Worm (Caenorhabditis elegans) whole organism, L3 larva: Measurements from ENCODE around the gene C42C1.8.
A peak's percentile ranks its signal among the peaks of the same experiment; 100 is the strongest.

Experiments used
- R02D3.7 ChIP-seq: fragments of 150-350 bp; optimal IDR thresholded peaks from 2 replicates; lab custom pipeline; 2014; ENCODE audit warnings: missing biosample characterization, missing genetic modification characterization
- aly-2 ChIP-seq: fragments of 150-350 bp; optimal IDR thresholded peaks from 2 replicates; lab custom pipeline; 2014; ENCODE audit warnings: missing biosample characterization, missing genetic modification characterization
- ama-1 ChIP-seq: fragments of 150-350 bp; optimal IDR thresholded peaks from 2 replicates; lab custom pipeline; 2018
- ceh-16 ChIP-seq: sonication (generic microtip); optimal IDR thresholded peaks from 2 replicates; lab custom pipeline; 2017; ENCODE audit warnings: missing biosample characterization, missing genetic modification characterization
- ceh-28 ChIP-seq: fragments of 150-350 bp; optimal IDR thresholded peaks from 2 replicates; lab custom pipeline; 2014; ENCODE audit warnings: missing biosample characterization, missing genetic modification reagents, missing genetic modification characterization
- ceh-9 ChIP-seq: sonication (generic microtip); optimal IDR thresholded peaks from 2 replicates; lab custom pipeline; 2018; ENCODE audit warnings: missing biosample characterization, missing genetic modification characterization
- daf-12 ChIP-seq: fragments of 150-350 bp; optimal IDR thresholded peaks from 2 replicates; lab custom pipeline; 2014; ENCODE audit warnings: missing biosample characterization, missing genetic modification reagents, missing genetic modification characterization
- egl-27 ChIP-seq: sonication (generic microtip); optimal IDR thresholded peaks from 4 replicates; lab custom pipeline; 2017; ENCODE audit warnings: missing biosample characterization, missing genetic modification reagents, missing genetic modification characterization
- egl-5 ChIP-seq: fragments of 150-350 bp; optimal IDR thresholded peaks from 2 replicates; lab custom pipeline; 2017; ENCODE audit warnings: missing biosample characterization, missing genetic modification reagents, missing genetic modification characterization, inconsistent platforms
- elt-1 ChIP-seq: fragments of 150-350 bp; optimal IDR thresholded peaks from 2 replicates; lab custom pipeline; 2014; ENCODE audit warnings: missing biosample characterization, missing genetic modification characterization
- elt-2 ChIP-seq: sonication (generic microtip); optimal IDR thresholded peaks from 2 replicates; lab custom pipeline; 2016; ENCODE audit warnings: missing genetic modification reagents, mild to moderate bottlenecking, missing genetic modification characterization, missing compliant biosample characterization
- elt-3 ChIP-seq, 3 experiments: fragments of 150-350 bp in 1 of 3; sonication (generic microtip) in 2 of 3; optimal IDR thresholded peaks; 2 replicates in 2 of 3; 4 replicates in 1 of 3; lab custom pipeline; 2014 to 2017; ENCODE audit warnings: missing biosample characterization in 3 of 3, missing genetic modification characterization in 3 of 3
- fkh-10 ChIP-seq: sonication (generic microtip); optimal IDR thresholded peaks from 2 replicates; lab custom pipeline; 2017; ENCODE audit warnings: missing biosample characterization, missing genetic modification reagents, missing genetic modification characterization
- fkh-2 ChIP-seq: fragments of 150-350 bp; optimal IDR thresholded peaks from 2 replicates; lab custom pipeline; 2014; ENCODE audit warnings: missing biosample characterization, missing genetic modification reagents, missing genetic modification characterization
- fos-1 ChIP-seq: fragments of 150-350 bp; optimal IDR thresholded peaks from 2 replicates; lab custom pipeline; 2014; ENCODE audit warnings: missing biosample characterization, missing genetic modification characterization
- lin-15B ChIP-seq: fragments of 150-350 bp; optimal IDR thresholded peaks from 2 replicates; lab custom pipeline; 2014; ENCODE audit warnings: missing biosample characterization, missing genetic modification characterization
- lin-39 ChIP-seq: fragments of 150-350 bp; optimal IDR thresholded peaks from 2 replicates; lab custom pipeline; 2018; ENCODE audit warnings: missing biosample characterization, missing genetic modification reagents, missing genetic modification characterization
- lsy-12 ChIP-seq: sonication (generic microtip); optimal IDR thresholded peaks from 2 replicates; lab custom pipeline; 2016; ENCODE audit warnings: mild to moderate bottlenecking, missing genetic modification characterization, missing compliant biosample characterization
- mdl-1 ChIP-seq: fragments of 150-350 bp; optimal IDR thresholded peaks from 2 replicates; lab custom pipeline; 2014; ENCODE audit warnings: missing biosample characterization, missing genetic modification characterization
- mml-1 ChIP-seq: fragments of 150-350 bp; sonication (generic microtip); optimal IDR thresholded peaks from 3 replicates; lab custom pipeline; 2014; ENCODE audit warnings: missing biosample characterization, missing genetic modification characterization
- nfya-1 ChIP-seq: sonication (generic microtip); optimal IDR thresholded peaks from 2 replicates; lab custom pipeline; 2017; ENCODE audit warnings: missing genetic modification characterization, mild to moderate bottlenecking, missing compliant biosample characterization, antibody characterized with exemption, moderate library complexity; ENCODE audit not compliant: insufficient read depth
- nhr-12 ChIP-seq: fragments of 150-350 bp; optimal IDR thresholded peaks from 2 replicates; lab custom pipeline; 2014; ENCODE audit warnings: missing biosample characterization, missing genetic modification characterization
- nhr-23 ChIP-seq: fragments of 150-350 bp; optimal IDR thresholded peaks from 2 replicates; lab custom pipeline; 2014; ENCODE audit warnings: missing biosample characterization, missing genetic modification reagents, missing genetic modification characterization
- nhr-237 ChIP-seq: fragments of 150-350 bp; optimal IDR thresholded peaks from 2 replicates; lab custom pipeline; 2014; ENCODE audit warnings: missing biosample characterization, missing genetic modification characterization
- nhr-28 ChIP-seq: fragments of 150-350 bp; optimal IDR thresholded peaks from 2 replicates; lab custom pipeline; 2014; ENCODE audit warnings: missing biosample characterization, missing genetic modification characterization
- nhr-43 ChIP-seq: sonication (generic microtip); optimal IDR thresholded peaks from 2 replicates; lab custom pipeline; 2016; ENCODE audit warnings: mild to moderate bottlenecking, missing genetic modification characterization, missing compliant biosample characterization; ENCODE audit not compliant: poor library complexity, severe bottlenecking
- nhr-76 ChIP-seq: fragments of 150-350 bp; sonication (generic microtip); optimal IDR thresholded peaks from 5 replicates; lab custom pipeline; 2014; ENCODE audit warnings: missing biosample characterization, missing genetic modification characterization
- nhr-77 ChIP-seq: fragments of 150-350 bp; optimal IDR thresholded peaks from 2 replicates; lab custom pipeline; 2014; ENCODE audit warnings: missing biosample characterization, missing genetic modification characterization
- pha-4 ChIP-seq: fragments of 150-350 bp; optimal IDR thresholded peaks from 2 replicates; lab custom pipeline; 2014; ENCODE audit warnings: missing biosample characterization, missing genetic modification reagents, missing genetic modification characterization
- pqm-1 ChIP-seq: fragments of 150-350 bp; optimal IDR thresholded peaks from 2 replicates; lab custom pipeline; 2017; ENCODE audit warnings: missing biosample characterization, missing genetic modification characterization, inconsistent platforms
- skn-1 ChIP-seq: fragments of 150-350 bp; optimal IDR thresholded peaks from 2 replicates; lab custom pipeline; 2014; ENCODE audit warnings: missing biosample characterization, missing genetic modification characterization
- snpc-4 ChIP-seq: fragments of 150-350 bp; optimal IDR thresholded peaks from 2 replicates; lab custom pipeline; 2014; ENCODE audit warnings: missing biosample characterization, missing genetic modification characterization
- tbx-2 ChIP-seq: sonication (generic microtip); optimal IDR thresholded peaks from 2 replicates; lab custom pipeline; 2016; ENCODE audit warnings: mild to moderate bottlenecking, missing genetic modification characterization, missing compliant biosample characterization
- unc-62 ChIP-seq: fragments of 150-350 bp; sonication (generic microtip); optimal IDR thresholded peaks from 4 replicates; lab custom pipeline; 2014; ENCODE audit warnings: missing biosample characterization, missing genetic modification reagents, missing genetic modification characterization
- zag-1 ChIP-seq: fragments of 150-350 bp; optimal IDR thresholded peaks from 2 replicates; lab custom pipeline; 2014; ENCODE audit warnings: missing biosample characterization, missing genetic modification characterization
- ztf-11 ChIP-seq: fragments of 150-350 bp; optimal IDR thresholded peaks from 2 replicates; lab custom pipeline; 2014; ENCODE audit warnings: missing biosample characterization, missing genetic modification characterization
- ztf-4 ChIP-seq: fragments of 150-350 bp; optimal IDR thresholded peaks from 2 replicates; lab custom pipeline; 2014; ENCODE audit warnings: missing biosample characterization, missing genetic modification characterization

Gene C42C1.8

DNA sequence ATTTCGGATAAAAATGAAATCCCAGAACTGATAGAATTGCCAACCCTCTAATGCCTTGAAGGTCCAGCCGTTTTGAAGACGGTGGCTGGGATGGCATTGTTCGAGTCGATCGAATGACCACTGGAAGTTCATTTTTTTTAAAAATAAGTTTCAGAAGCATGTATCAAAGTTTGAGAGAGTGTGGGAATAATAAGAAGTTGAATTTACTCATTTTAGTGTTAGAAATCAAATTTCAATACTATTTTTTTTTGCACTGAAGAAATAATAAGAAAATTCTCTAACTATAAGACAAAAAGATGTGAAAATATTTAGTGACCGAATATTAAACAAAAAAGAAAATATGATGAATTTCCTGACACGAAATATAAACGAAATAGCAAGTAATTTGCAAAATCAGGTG, 10.3 kb downstream of the C42C1.8 start, which contains the start of gene oac-59:
TSS of gene oac-59 (minus strand) at position 101 of the 400 bp plus-strand sequence.
- TF ChIP-seq pha-4 (no peak), ceh-16 (tag; lab: Kevin White, UChicago) (no peak), R02D3.7 (tag; lab: Kevin White, UChicago) (no peak), snpc-4 (tag; lab: Kevin White, UChicago) (no peak), ama-1 (lab: Kevin White, UChicago) (no peak), elt-2 (tag; lab: Kevin White, UChicago) (no peak), ceh-28 (tag; lab: Kevin White, UChicago) (no peak), nhr-76 (no peak), daf-12 (tag; lab: Kevin White, UChicago) (no peak), lin-39 (tag; lab: Kevin White, UChicago) (no peak), mdl-1 (tag; lab: Kevin White, UChicago) (no peak), nhr-237 (tag; lab: Kevin White, UChicago) (no peak), egl-5 (no peak), nhr-23 (no peak), nhr-12 (tag; lab: Kevin White, UChicago) (no peak)

DNA sequence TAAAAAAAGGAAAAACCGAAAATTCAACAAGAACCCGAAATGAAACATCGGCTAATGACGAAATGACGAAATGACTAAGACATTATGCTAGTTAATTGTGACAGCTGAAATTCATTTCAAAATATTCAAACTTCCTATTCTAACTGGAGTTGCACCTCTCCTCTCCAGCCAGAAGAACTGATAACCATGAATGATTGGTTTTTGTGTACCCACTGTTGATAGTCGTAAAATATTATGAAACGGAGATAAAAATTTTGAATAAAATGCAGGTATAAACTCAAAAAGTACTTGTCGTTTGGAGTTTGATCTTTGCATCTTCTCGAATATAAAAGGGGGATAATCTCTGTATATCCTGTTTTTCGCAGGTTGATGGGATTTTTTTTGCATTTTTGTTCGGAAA, 12.0 kb downstream of the C42C1.8 start:
- TF ChIP-seq nhr-77 (tag; lab: Kevin White, UChicago): no peak
- no peak for TF ChIP-seq nhr-12 (tag; lab: Kevin White, UChicago)
- TF ChIP-seq elt-2 (tag; lab: Kevin White, UChicago): peak; percentile 76
- TF ChIP-seq ztf-11 (tag; lab: Kevin White, UChicago): no peak
- TF ChIP-seq fkh-10 (GFP tag; lab: Kevin White, UChicago): no peak
- no peak for TF ChIP-seq egl-27 (tag; lab: Kevin White, UChicago)
- peak; percentile 55 for TF ChIP-seq pqm-1 (tag; lab: Kevin White, UChicago)
- peak; percentile 16 for TF ChIP-seq pha-4
- TF ChIP-seq nhr-28 (tag; lab: Kevin White, UChicago): no peak
- no peak for TF ChIP-seq nfya-1 (tag; lab: Kevin White, UChicago)
- TF ChIP-seq nhr-23: no peak

DNA sequence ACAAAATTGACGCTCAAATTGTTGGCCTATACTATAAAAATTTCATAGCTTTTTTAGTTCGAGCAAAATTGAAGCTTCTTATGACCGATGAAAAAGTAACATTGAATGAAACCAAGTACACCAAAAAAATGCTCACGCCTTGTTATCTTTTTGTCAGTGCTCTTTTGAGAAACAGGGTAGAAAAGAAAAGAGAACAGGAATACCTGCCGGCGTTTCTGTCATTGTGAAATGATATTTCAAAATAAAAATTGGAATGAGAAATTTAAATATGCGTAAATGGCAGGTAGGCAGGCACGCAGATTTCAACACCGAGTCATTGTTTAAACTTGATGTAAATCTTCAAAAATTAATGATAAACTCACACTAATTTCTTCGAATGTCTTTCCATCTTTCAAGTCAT, 13.9 kb downstream of the C42C1.8 start:
- no peak for TF ChIP-seq mdl-1 (tag; lab: Kevin White, UChicago)
- no peak for TF ChIP-seq nhr-43 (tag; lab: Kevin White, UChicago)
- TF ChIP-seq egl-5: no peak
- TF ChIP-seq elt-2 (tag; lab: Kevin White, UChicago): peak; percentile 17
- no peak for TF ChIP-seq ceh-28 (tag; lab: Kevin White, UChicago)
- TF ChIP-seq zag-1 (tag; lab: Kevin White, UChicago): no peak
- TF ChIP-seq ceh-9 (tag; lab: Kevin White, UChicago): no peak
- no peak for TF ChIP-seq R02D3.7 (tag; lab: Kevin White, UChicago)

DNA sequence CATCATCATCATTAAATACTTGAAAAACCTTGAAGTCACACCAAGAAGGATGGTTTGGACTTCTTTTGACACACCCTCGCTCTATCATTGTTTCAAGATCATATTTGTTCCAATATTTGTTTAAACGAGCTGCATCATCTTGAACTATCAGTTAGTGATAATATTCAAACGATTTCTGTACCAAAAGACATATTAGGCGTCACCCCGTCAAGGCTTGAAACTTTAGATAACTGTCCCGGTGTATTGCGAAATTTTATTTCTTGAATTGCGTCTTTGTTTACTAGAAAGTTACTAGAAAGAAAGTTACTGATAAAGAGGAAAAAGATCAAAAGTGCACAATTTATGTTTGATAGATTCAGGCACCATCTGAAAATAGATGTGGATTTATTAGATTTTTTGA, 15.1 kb downstream of the C42C1.8 start:
- TF ChIP-seq nhr-12 (tag; lab: Kevin White, UChicago) (no peak), zag-1 (tag; lab: Kevin White, UChicago) (no peak), ztf-4 (tag; lab: Kevin White, UChicago) (no peak), elt-2 (tag; lab: Kevin White, UChicago) (peak; percentile 87), aly-2 (tag; lab: Kevin White, UChicago) (no peak), ceh-28 (tag; lab: Kevin White, UChicago) (no peak), elt-3 (tag; optimal IDR thresholded peaks at IDR 0.05; lab: Kevin White, UChicago) (no peak), mml-1 (no peak), fos-1 (tag; lab: Kevin White, UChicago) (no peak), elt-1 (no peak), mdl-1 (tag; lab: Kevin White, UChicago) (no peak), skn-1 (peak; percentile 1), ceh-16 (tag; lab: Kevin White, UChicago) (no peak), pqm-1 (tag; lab: Kevin White, UChicago) (peak; percentile 78), pha-4 (peak; percentile 73), lsy-12 (tag; lab: Kevin White, UChicago) (no peak), ama-1 (lab: Kevin White, UChicago) (no peak), lin-15B (tag; lab: Kevin White, UChicago) (no peak)
- TF ChIP-seq, all 47 proteins: peak for 4

DNA sequence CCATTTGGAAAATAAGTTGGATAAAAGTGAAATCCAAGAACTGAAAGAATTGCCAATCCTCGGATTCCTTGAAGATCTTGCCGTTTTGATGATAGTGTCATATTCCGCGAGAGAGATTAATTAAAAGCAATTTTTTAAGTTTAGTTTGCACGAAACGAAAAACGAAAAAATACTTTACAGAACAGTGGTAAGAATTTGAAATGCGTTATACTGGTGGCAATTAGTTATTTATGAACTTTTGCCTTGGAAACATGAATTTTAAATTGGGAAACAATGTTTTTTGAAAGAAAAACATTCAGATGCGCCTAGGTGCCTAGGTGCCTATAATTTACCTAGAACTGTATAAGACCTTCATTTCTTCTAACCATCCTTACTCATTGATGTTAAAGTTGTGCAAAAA, 16.9 kb downstream of the C42C1.8 start, which contains the start of gene oac-57:
TSS of gene oac-57 (minus strand) at position 101 of the 400 bp plus-strand sequence.
- TF ChIP-seq tbx-2 (tag; lab: Kevin White, UChicago) (no peak), elt-2 (tag; lab: Kevin White, UChicago) (no peak), fkh-10 (GFP tag; lab: Kevin White, UChicago) (no peak), nhr-77 (tag; lab: Kevin White, UChicago) (no peak), nhr-237 (tag; lab: Kevin White, UChicago) (no peak), lin-39 (tag; lab: Kevin White, UChicago) (no peak), fkh-2 (tag; lab: Kevin White, UChicago) (no peak), nhr-43 (tag; lab: Kevin White, UChicago) (no peak), ceh-28 (tag; lab: Kevin White, UChicago) (no peak), aly-2 (tag; lab: Kevin White, UChicago) (no peak), ceh-9 (tag; lab: Kevin White, UChicago) (no peak), unc-62 (no peak), ama-1 (lab: Kevin White, UChicago) (no peak)
